Worm (Caenorhabditis elegans) whole organism, L4 larva: Measurements from ENCODE around the gene clec-175.

ENCODE experiments used
- F10B5.3 ChIP-seq: sonication (generic microtip); optimal IDR thresholded peaks from 2 replicates; lab custom pipeline; 2016; ENCODE audit warnings: mild to moderate bottlenecking, missing genetic modification characterization, missing compliant biosample characterization
- F44E2.7 ChIP-seq: fragments of 200-800 bp; sonication (Bioruptor generic); IDR thresholded peaks from 2 replicates; pipeline ENCODE4 v2.1.2; 2022; ENCODE audit warnings: missing genetic modification characterization, missing compliant biosample characterization
- R02D3.7 ChIP-seq: fragments of 150-350 bp; sonication (generic microtip); optimal IDR thresholded peaks from 3 replicates; lab custom pipeline; 2014; ENCODE audit warnings: missing biosample characterization, missing genetic modification characterization
- Y5F2A.4 ChIP-seq: fragments of 200-800 bp; sonication (Bioruptor generic); optimal IDR thresholded peaks from 2 replicates; lab custom pipeline; 2018; ENCODE audit warnings: mild to moderate bottlenecking, missing genetic modification characterization, missing compliant biosample characterization
- Y75B8A.6 ChIP-seq: fragments of 200-800 bp; sonication (Bioruptor generic); IDR thresholded peaks from 2 replicates; pipeline ENCODE4 v1.3.6; 2022; ENCODE audit warnings: missing genetic modification reagents, missing genetic modification characterization, missing compliant biosample characterization
- ZK337.2 ChIP-seq: fragments of 200-800 bp; sonication (Bioruptor generic); IDR thresholded peaks from 2 replicates; pipeline ENCODE4 v1.3.6; 2022; ENCODE audit warnings: missing genetic modification reagents, missing genetic modification characterization, missing compliant biosample characterization
- aly-2 ChIP-seq: sonication (generic microtip); optimal IDR thresholded peaks from 2 replicates; lab custom pipeline; 2018; ENCODE audit warnings: missing biosample characterization, missing genetic modification characterization
- ceh-28 ChIP-seq: fragments of 150-350 bp; optimal IDR thresholded peaks from 2 replicates; lab custom pipeline; 2014; ENCODE audit warnings: missing biosample characterization, missing genetic modification reagents, missing genetic modification characterization
- ceh-44 ChIP-seq: fragments of 200-800 bp; sonication (Bioruptor generic); IDR thresholded peaks from 2 replicates; pipeline ENCODE4 v1.3.6; 2022; ENCODE audit warnings: missing genetic modification reagents, missing genetic modification characterization, missing compliant biosample characterization
- ceh-82 ChIP-seq: sonication (generic microtip); optimal IDR thresholded peaks from 2 replicates; lab custom pipeline; 2017; ENCODE audit warnings: missing biosample characterization, missing genetic modification characterization
- ces-1 ChIP-seq: fragments of 150-350 bp; sonication (generic microtip); optimal IDR thresholded peaks from 4 replicates; lab custom pipeline; 2014; ENCODE audit warnings: missing biosample characterization, missing genetic modification reagents, missing genetic modification characterization
- cey-2 ChIP-seq: sonication (generic microtip); optimal IDR thresholded peaks from 3 replicates; lab custom pipeline; 2017; ENCODE audit warnings: missing genetic modification characterization, mild to moderate bottlenecking, missing compliant biosample characterization, antibody characterized with exemption, borderline replicate concordance; ENCODE audit not compliant: insufficient read depth
- ctbp-1 ChIP-seq: fragments of 200-800 bp; sonication (Bioruptor generic); IDR thresholded peaks from 2 replicates; pipeline ENCODE4 v1.3.6; 2022; ENCODE audit warnings: missing genetic modification reagents, missing genetic modification characterization, missing compliant biosample characterization
- daf-16 ChIP-seq, 3 experiments: sonication (generic microtip); optimal IDR thresholded peaks; 2 replicates each; lab custom pipeline; 2016 to 2017; ENCODE audit warnings: missing genetic modification characterization in 3 of 3, missing genetic modification reagents in 3 of 3, mild to moderate bottlenecking in 2 of 3, missing compliant biosample characterization in 2 of 3, missing biosample characterization in 1 of 3, moderate library complexity in 1 of 3
- daf-8 ChIP-seq: fragments of 200-800 bp; sonication (Bioruptor generic); IDR thresholded peaks from 2 replicates; pipeline ENCODE4 v1.3.6; 2022; ENCODE audit warnings: missing genetic modification characterization, missing compliant biosample characterization
- dmd-6 ChIP-seq: fragments of 200-800 bp; sonication (Bioruptor generic); IDR thresholded peaks from 2 replicates; pipeline ENCODE4 v1.3.6; 2022; ENCODE audit warnings: missing genetic modification reagents, missing genetic modification characterization, missing compliant biosample characterization
- dmd-8 ChIP-seq: fragments of 200-800 bp; sonication (Bioruptor generic); IDR thresholded peaks from 2 replicates; pipeline ENCODE4 v1.3.6; 2022; ENCODE audit warnings: missing genetic modification characterization, missing compliant biosample characterization
- dmd-9 ChIP-seq: fragments of 200-800 bp; sonication (Bioruptor generic); IDR thresholded peaks from 2 replicates; pipeline ENCODE4 v1.3.6; 2022; ENCODE audit warnings: missing genetic modification reagents, missing genetic modification characterization, missing compliant biosample characterization
- dve-1 ChIP-seq: sonication (generic microtip); optimal IDR thresholded peaks from 2 replicates; lab custom pipeline; 2017; ENCODE audit warnings: antibody characterized with exemption, mild to moderate bottlenecking, missing genetic modification characterization, missing compliant biosample characterization; ENCODE audit not compliant: insufficient read depth
- egl-43 ChIP-seq: fragments of 200-800 bp; sonication (Bioruptor generic); IDR thresholded peaks from 2 replicates; pipeline ENCODE4 v1.3.6; 2022; ENCODE audit warnings: missing genetic modification reagents, missing genetic modification characterization, missing compliant biosample characterization
- fkh-10 ChIP-seq: fragments of 150-350 bp; optimal IDR thresholded peaks from 2 replicates; lab custom pipeline; 2014; ENCODE audit warnings: missing biosample characterization, missing genetic modification reagents, missing genetic modification characterization
- hlh-11 ChIP-seq: fragments of 200-800 bp; sonication (Bioruptor generic); optimal IDR thresholded peaks from 2 replicates; lab custom pipeline; 2018; ENCODE audit warnings: mild to moderate bottlenecking, missing genetic modification characterization, missing compliant biosample characterization
- hmg-1.1 ChIP-seq: fragments of 200-800 bp; sonication (Bioruptor generic); IDR thresholded peaks from 2 replicates; pipeline ENCODE4 v1.3.6; 2022; ENCODE audit warnings: missing genetic modification reagents, missing genetic modification characterization, missing compliant biosample characterization
- jun-1 ChIP-seq: fragments of 150-350 bp; optimal IDR thresholded peaks from 2 replicates; lab custom pipeline; 2014; ENCODE audit warnings: missing biosample characterization, missing genetic modification reagents, missing genetic modification characterization
- lim-7 ChIP-seq: fragments of 200-800 bp; sonication (Bioruptor generic); IDR thresholded peaks from 2 replicates; pipeline ENCODE4 v1.3.6; 2022; ENCODE audit warnings: missing genetic modification characterization, missing compliant biosample characterization
- lin-15B ChIP-seq: fragments of 150-350 bp; sonication (generic microtip); optimal IDR thresholded peaks from 3 replicates; lab custom pipeline; 2014; ENCODE audit warnings: missing biosample characterization, missing genetic modification characterization
- lin-38 ChIP-seq: fragments of 200-800 bp; sonication (Bioruptor generic); IDR thresholded peaks from 2 replicates; pipeline ENCODE4 v1.3.6; 2022; ENCODE audit warnings: missing genetic modification reagents, missing genetic modification characterization, missing compliant biosample characterization
- mdt-29 ChIP-seq: fragments of 200-800 bp; sonication (Bioruptor generic); IDR thresholded peaks from 2 replicates; pipeline ENCODE4 v1.3.6; 2022; ENCODE audit warnings: missing genetic modification reagents, missing genetic modification characterization, missing compliant biosample characterization
- mes-2 ChIP-seq: sonication (generic microtip); optimal IDR thresholded peaks from 2 replicates; lab custom pipeline; 2016; ENCODE audit warnings: missing genotype, mild to moderate bottlenecking, missing genetic modification characterization, missing compliant biosample characterization; ENCODE audit not compliant: poor library complexity, severe bottlenecking
- nhr-102 ChIP-seq: sonication (generic microtip); optimal IDR thresholded peaks from 2 replicates; lab custom pipeline; 2016; ENCODE audit warnings: mild to moderate bottlenecking, missing genetic modification characterization, moderate library complexity, missing compliant biosample characterization
- nhr-11 ChIP-seq: fragments of 150-350 bp; optimal IDR thresholded peaks from 2 replicates; lab custom pipeline; 2014; ENCODE audit warnings: missing biosample characterization, missing genetic modification characterization
- nhr-28 ChIP-seq: fragments of 150-350 bp; optimal IDR thresholded peaks from 2 replicates; lab custom pipeline; 2014; ENCODE audit warnings: missing biosample characterization, missing genetic modification characterization
- pha-4 ChIP-seq, 2 experiments: fragments of 150-350 bp in 1 of 2; fragments of 200-800 bp in 1 of 2; sonication (Bioruptor generic) in 1 of 2; IDR thresholded peaks in 1 of 2; optimal IDR thresholded peaks in 1 of 2; 2 replicates each; pipeline versions ENCODE4 v1.3.6 to Lab custom; 2014 to 2022; ENCODE audit warnings: missing genetic modification characterization in 2 of 2, missing genetic modification reagents in 2 of 2, missing biosample characterization in 1 of 2, missing compliant biosample characterization in 1 of 2
- rbr-2 ChIP-seq: sonication (generic microtip); optimal IDR thresholded peaks from 2 replicates; lab custom pipeline; 2016; ENCODE audit warnings: missing genotype, missing genetic modification characterization, missing compliant biosample characterization
- sdz-12 ChIP-seq: fragments of 200-800 bp; sonication (Bioruptor generic); optimal IDR thresholded peaks from 2 replicates; lab custom pipeline; 2018; ENCODE audit warnings: mild to moderate bottlenecking, missing genetic modification characterization, missing compliant biosample characterization
- set-16 ChIP-seq: fragments of 200-800 bp; sonication (Bioruptor generic); IDR thresholded peaks from 2 replicates; pipeline ENCODE4 v1.3.6; 2022; ENCODE audit warnings: missing genetic modification reagents, missing genetic modification characterization, missing compliant biosample characterization
- spr-3 ChIP-seq: fragments of 200-800 bp; sonication (Bioruptor generic); optimal IDR thresholded peaks from 2 replicates; lab custom pipeline; 2018; ENCODE audit warnings: mild to moderate bottlenecking, missing genetic modification characterization, missing compliant biosample characterization
- tag-97 ChIP-seq: fragments of 200-800 bp; sonication (Bioruptor generic); IDR thresholded peaks from 2 replicates; pipeline ENCODE4 v1.3.6; 2022; ENCODE audit warnings: missing genetic modification characterization, missing compliant biosample characterization
- unc-39 ChIP-seq: sonication (generic microtip); optimal IDR thresholded peaks from 2 replicates; lab custom pipeline; 2017; ENCODE audit warnings: missing biosample characterization, missing genetic modification characterization
- unc-62 ChIP-seq, 3 experiments: fragments of 150-350 bp in 1 of 3; sonication (generic microtip); optimal IDR thresholded peaks in 2 of 3; peaks in 1 of 3; 1 replicate in 1 of 3; 2 replicates in 2 of 3; lab custom pipeline; 2014 to 2017; ENCODE audit warnings: missing biosample characterization in 3 of 3, missing genetic modification characterization in 3 of 3, missing genetic modification reagents in 3 of 3, missing genotype in 1 of 3
- zag-1 ChIP-seq: fragments of 150-350 bp; optimal IDR thresholded peaks from 2 replicates; lab custom pipeline; 2014; ENCODE audit warnings: missing biosample characterization, missing genetic modification characterization
- ztf-7 ChIP-seq: fragments of 150-350 bp; optimal IDR thresholded peaks from 2 replicates; lab custom pipeline; 2014; ENCODE audit warnings: missing biosample characterization, missing genetic modification characterization

Gene clec-175

DNA sequence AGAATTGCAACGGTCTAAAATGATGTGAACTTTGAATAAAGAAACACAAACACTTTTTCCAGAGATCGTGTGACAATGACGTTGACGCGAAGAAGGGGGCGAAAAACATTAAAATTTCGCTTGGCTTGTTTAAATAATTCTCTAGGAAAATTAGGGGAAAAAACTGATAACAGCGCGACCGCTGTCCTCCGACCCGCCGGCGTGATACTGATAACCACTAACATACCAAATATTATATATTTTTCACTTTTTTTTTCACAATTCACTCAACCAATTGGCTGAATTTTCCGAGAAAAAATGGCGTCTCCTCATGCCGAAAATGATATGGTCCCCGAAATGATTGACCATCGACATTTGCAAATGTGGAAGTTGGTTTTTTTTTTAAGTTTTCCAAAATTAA, 27.7 kb downstream of the clec-175 start (continued):
- TF ChIP-seq unc-62 (GFP tag; optimal IDR thresholded peaks at IDR 0.05 in 1 of 2; lab: Kevin White, UChicago), result no peak
- TF ChIP-seq unc-62 (tag; optimal IDR thresholded peaks at IDR 0.05; lab: Kevin White, UChicago), result no peak
- no peak; the same call in 1 of the 2 replicates for TF ChIP-seq pha-4 (GFP tag; IDR thresholded peaks at IDR 0.05; lab: Robert Waterston, UW)
- no peak for TF ChIP-seq pha-4 (tag; optimal IDR thresholded peaks at IDR 0.05; lab: Kevin White, UChicago)
- TF ChIP-seq dmd-6 (GFP tag; lab: Robert Waterston, UW), result peak; percentile 56; the same call in 1 of the 2 replicates
- no peak for TF ChIP-seq sdz-12 (GFP tag; lab: Kevin White, UChicago)
- no peak for TF ChIP-seq F44E2.7 (GFP tag; lab: Robert Waterston, UW)
- peak; percentile 47 for TF ChIP-seq nhr-102
- no peak for TF ChIP-seq mdt-29
- no peak for TF ChIP-seq ceh-82 (tag; lab: Kevin White, UChicago)

DNA sequence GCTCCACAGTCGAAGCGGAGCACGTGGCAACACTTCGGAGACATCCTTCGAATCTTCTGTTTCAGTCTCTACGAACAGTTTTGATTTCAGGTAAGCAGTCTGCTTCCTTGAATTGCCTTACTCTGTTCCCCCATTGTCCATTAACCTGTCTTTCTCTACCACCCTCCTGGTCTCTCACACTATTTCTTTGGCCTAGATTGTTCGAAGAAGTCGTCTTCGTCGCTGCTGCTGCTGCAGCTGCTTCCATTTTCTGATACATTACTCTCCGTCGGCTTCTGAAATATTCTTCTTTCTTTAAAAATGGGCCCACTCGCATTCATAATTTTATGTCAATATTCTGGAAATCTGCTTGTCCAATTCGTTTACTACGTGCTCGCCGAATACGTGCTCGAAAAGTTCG, 29.4 kb downstream of the clec-175 start, which contains the start of gene R08C7.1:
TSS of gene R08C7.1 (plus strand) at position 301 of the 400 bp plus-strand sequence.
- TF ChIP-seq spr-3 (no peak), ctbp-1 (GFP tag; lab: Robert Waterston, UW) (no peak), ces-1 (GFP tag; lab: Kevin White, UChicago) (no peak), nhr-28 (tag; lab: Kevin White, UChicago) (no peak), ZK337.2 (GFP tag; lab: Robert Waterston, UW) (no peak), R02D3.7 (tag; lab: Kevin White, UChicago) (no peak), F10B5.3 (tag; lab: Kevin White, UChicago) (no peak), hlh-11 (tag; lab: Kevin White, UChicago) (no peak), dmd-8 (GFP tag; lab: Robert Waterston, UW) (no peak)

DNA sequence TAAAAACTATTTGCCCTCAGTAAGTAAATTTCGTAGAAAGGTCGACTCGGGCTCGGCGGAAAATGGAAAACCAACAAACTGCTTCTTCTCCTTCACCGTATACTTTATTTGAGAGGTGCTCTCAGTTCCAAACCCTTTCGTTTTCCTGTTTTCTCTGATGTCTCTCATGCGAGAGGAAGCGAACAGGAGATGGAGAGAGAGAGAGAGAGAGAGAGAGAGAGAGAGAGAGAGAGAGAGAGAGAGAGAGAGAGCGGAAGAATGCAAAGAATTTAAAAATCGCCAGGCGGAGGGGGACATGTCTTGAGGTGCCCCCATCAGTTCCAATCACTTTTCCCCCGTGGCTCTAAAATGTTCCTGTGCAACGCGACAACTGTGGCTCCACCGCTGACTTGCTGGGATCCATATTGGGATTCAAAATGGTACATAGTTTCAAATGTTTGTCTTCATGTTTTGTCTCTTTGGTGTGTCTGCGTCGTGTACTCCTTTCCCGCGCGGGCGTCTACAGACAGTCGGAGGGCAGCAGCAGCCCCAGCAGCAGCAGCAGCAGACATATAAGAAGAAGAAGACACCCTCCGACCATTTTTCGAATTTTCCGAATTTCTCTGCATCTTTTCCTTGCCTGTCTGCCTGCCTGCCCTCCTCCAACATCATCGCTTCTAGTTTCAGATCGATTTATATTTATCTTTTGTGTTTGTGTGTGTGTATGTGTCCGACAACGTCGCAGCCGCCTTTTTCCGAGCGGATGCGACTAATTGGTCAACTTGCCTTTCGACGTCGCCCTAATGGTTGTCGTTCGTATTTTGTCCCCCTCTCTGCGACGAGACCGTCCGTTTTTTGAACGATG, 32.4 kb downstream of the clec-175 start, which contains the start of gene R08C7.11:
TSS of gene R08C7.11 (minus strand) at position 608 of the 844 bp plus-strand sequence.
- TF ChIP-seq Y5F2A.4 (no peak), Y75B8A.6 (GFP tag; lab: Robert Waterston, UW) (no peak), ceh-82 (tag; lab: Kevin White, UChicago) (no peak), hlh-11 (tag; lab: Kevin White, UChicago) (peak; percentile 33), mes-2 (tag; lab: Kevin White, UChicago) (peak; percentile 37), ztf-7 (tag; lab: Kevin White, UChicago) (no peak), fkh-10 (no peak), pha-4 (GFP tag; IDR thresholded peaks at IDR 0.05; lab: Robert Waterston, UW) (peak; percentile 24; the same call in 1 of the 2 replicates), pha-4 (tag; optimal IDR thresholded peaks at IDR 0.05; lab: Kevin White, UChicago) (no peak), lin-15B (no peak), zag-1 (tag; lab: Kevin White, UChicago) (no peak), ctbp-1 (GFP tag; lab: Robert Waterston, UW) (no peak), aly-2 (no peak), nhr-11 (tag; lab: Kevin White, UChicago) (no peak), dmd-9 (no peak), unc-39 (tag; lab: Kevin White, UChicago) (no peak), dve-1 (peak; percentile 21), egl-43 (GFP tag; lab: Robert Waterston, UW) (no peak), jun-1 (tag; lab: Kevin White, UChicago) (no peak), hmg-1.1 (GFP tag; lab: Robert Waterston, UW) (0 out of 2 replicates have a peak, but pooled peaks have one; percentile 5), daf-16 (GFP tag; optimal IDR thresholded peaks at IDR 0.05; lab: Kevin White, UChicago) (no peak), daf-16 (tag; optimal IDR thresholded peaks at IDR 0.05; lab: Kevin White, UChicago) (peak; percentile 5), lin-38 (no peak), cey-2 (tag; lab: Kevin White, UChicago) (no peak), dmd-6 (GFP tag; lab: Robert Waterston, UW) (no peak), tag-97 (GFP tag; lab: Robert Waterston, UW) (no peak), daf-8 (GFP tag; lab: Robert Waterston, UW) (no peak), ceh-44 (GFP tag; lab: Robert Waterston, UW) (no peak), set-16 (GFP tag; lab: Robert Waterston, UW) (peak; percentile 75), unc-62 (GFP tag; optimal IDR thresholded peaks at IDR 0.05 in 1 of 2; lab: Kevin White, UChicago) (peak in 1 of 2 experiments; percentile 96), unc-62 (tag; optimal IDR thresholded peaks at IDR 0.05; lab: Kevin White, UChicago) (no peak), lim-7 (GFP tag; lab: Robert Waterston, UW) (no peak), rbr-2 (tag; lab: Kevin White, UChicago) (no peak), ceh-28 (peak; percentile 32), nhr-28 (tag; lab: Kevin White, UChicago) (peak; percentile 65)
